Worm (Caenorhabditis elegans) whole organism, L1 larva: ENCODE measurements around the gene nas-12.

Experiments
- C04F5.9 ChIP-seq: sonication (generic microtip); optimal IDR thresholded peaks from 2 replicates; lab custom pipeline; 2016; ENCODE audit warnings: missing genetic modification characterization, missing compliant biosample characterization
- F16B12.6 ChIP-seq: fragments of 150-350 bp; optimal IDR thresholded peaks from 2 replicates; lab custom pipeline; 2014; ENCODE audit warnings: missing biosample characterization, missing genetic modification characterization
- Y116A8C.19 ChIP-seq: sonication (generic microtip); optimal IDR thresholded peaks from 2 replicates; lab custom pipeline; 2016; ENCODE audit warnings: missing compliant biosample characterization, missing genetic modification characterization, borderline replicate concordance
- aha-1 ChIP-seq: fragments of 150-350 bp; optimal IDR thresholded peaks from 2 replicates; lab custom pipeline; 2014; ENCODE audit warnings: missing biosample characterization, missing genetic modification characterization
- aly-2 ChIP-seq: fragments of 150-350 bp; optimal IDR thresholded peaks from 2 replicates; lab custom pipeline; 2014; ENCODE audit warnings: missing biosample characterization, missing genetic modification characterization
- blmp-1 ChIP-seq: fragments of 150-350 bp; optimal IDR thresholded peaks from 2 replicates; lab custom pipeline; 2014; ENCODE audit warnings: missing biosample characterization, missing genetic modification characterization
- efl-1 ChIP-seq, 4 experiments: fragments of 150-350 bp; optimal IDR thresholded peaks in 3 of 4; peaks in 1 of 4; 1 replicate in 1 of 4; 2 replicates in 3 of 4; lab custom pipeline; 2014; ENCODE audit warnings: missing biosample characterization in 2 of 4, missing genetic modification characterization in 2 of 4, missing genetic modification reagents in 2 of 4
- egl-27 ChIP-seq, 2 experiments: fragments of 150-350 bp in 1 of 2; sonication (generic microtip); optimal IDR thresholded peaks; 3 replicates each; lab custom pipeline; 2017 to 2018; ENCODE audit warnings: missing biosample characterization in 2 of 2, missing genetic modification characterization in 2 of 2, missing genetic modification reagents in 2 of 2
- fkh-10 ChIP-seq: sonication (generic microtip); optimal IDR thresholded peaks from 2 replicates; lab custom pipeline; 2017; ENCODE audit warnings: missing biosample characterization, missing genetic modification reagents, missing genetic modification characterization
- fkh-4 ChIP-seq: sonication (generic microtip); optimal IDR thresholded peaks from 2 replicates; lab custom pipeline; 2016; ENCODE audit warnings: missing compliant biosample characterization, missing genetic modification characterization, borderline replicate concordance
- irx-1 ChIP-seq: sonication (generic microtip); optimal IDR thresholded peaks from 2 replicates; lab custom pipeline; 2016; ENCODE audit warnings: missing genetic modification characterization, missing compliant biosample characterization
- lin-14 ChIP-seq: fragments of 200-800 bp; sonication (Bioruptor generic); optimal IDR thresholded peaks from 2 replicates; lab custom pipeline; 2018; ENCODE audit warnings: mild to moderate bottlenecking, missing genetic modification characterization, moderate library complexity, missing compliant biosample characterization
- lsy-2 ChIP-seq, 2 experiments: fragments of 150-350 bp; optimal IDR thresholded peaks; 2 replicates each; lab custom pipeline; 2014; ENCODE audit warnings: missing biosample characterization in 2 of 2, missing genetic modification characterization in 2 of 2
- mdl-1 ChIP-seq, 2 experiments: fragments of 150-350 bp; optimal IDR thresholded peaks; 2 replicates each; lab custom pipeline; 2014 to 2017; ENCODE audit warnings: missing biosample characterization in 2 of 2, missing genetic modification characterization in 2 of 2, inconsistent platforms in 1 of 2
- nhr-11 ChIP-seq: fragments of 150-350 bp; optimal IDR thresholded peaks from 2 replicates; lab custom pipeline; 2014; ENCODE audit warnings: missing biosample characterization, missing genetic modification characterization
- nhr-237 ChIP-seq: fragments of 150-350 bp; optimal IDR thresholded peaks from 2 replicates; lab custom pipeline; 2014; ENCODE audit warnings: missing biosample characterization, missing genetic modification characterization
- nhr-28 ChIP-seq: fragments of 150-350 bp; optimal IDR thresholded peaks from 2 replicates; lab custom pipeline; 2014; ENCODE audit warnings: missing biosample characterization, missing genetic modification characterization
- nhr-47 ChIP-seq: sonication (generic microtip); optimal IDR thresholded peaks from 2 replicates; lab custom pipeline; 2016; ENCODE audit warnings: mild to moderate bottlenecking, missing genetic modification characterization, moderate library complexity, missing compliant biosample characterization
- nhr-71 ChIP-seq: sonication (generic microtip); optimal IDR thresholded peaks from 2 replicates; lab custom pipeline; 2016; ENCODE audit warnings: mild to moderate bottlenecking, missing genetic modification characterization, moderate library complexity, missing compliant biosample characterization
- nhr-84 ChIP-seq: sonication (generic microtip); optimal IDR thresholded peaks from 2 replicates; lab custom pipeline; 2017; ENCODE audit warnings: missing biosample characterization, missing genetic modification characterization
- nhr-90 ChIP-seq: sonication (generic microtip); optimal IDR thresholded peaks from 2 replicates; lab custom pipeline; 2016; ENCODE audit warnings: mild to moderate bottlenecking, missing genetic modification characterization, missing compliant biosample characterization; ENCODE audit not compliant: poor library complexity
- skn-1 ChIP-seq: fragments of 150-350 bp; optimal IDR thresholded peaks from 2 replicates; lab custom pipeline; 2014; ENCODE audit warnings: missing biosample characterization, missing genetic modification characterization
- snpc-4 ChIP-seq: fragments of 150-350 bp; optimal IDR thresholded peaks from 2 replicates; lab custom pipeline; 2014; ENCODE audit warnings: missing biosample characterization, missing genetic modification characterization
- sox-4 ChIP-seq: sonication (generic microtip); optimal IDR thresholded peaks from 2 replicates; lab custom pipeline; 2016; ENCODE audit warnings: missing genetic modification characterization, missing compliant biosample characterization
- sptf-1 ChIP-seq: fragments of 150-350 bp; optimal IDR thresholded peaks from 2 replicates; lab custom pipeline; 2014; ENCODE audit warnings: missing biosample characterization, missing genetic modification characterization
- swsn-7 ChIP-seq: sonication (generic microtip); optimal IDR thresholded peaks from 2 replicates; lab custom pipeline; 2016; ENCODE audit warnings: missing genetic modification characterization, missing compliant biosample characterization
- tbx-2 ChIP-seq: sonication (generic microtip); optimal IDR thresholded peaks from 2 replicates; lab custom pipeline; 2016; ENCODE audit warnings: missing genetic modification characterization, missing compliant biosample characterization
- unc-62 ChIP-seq: fragments of 150-350 bp; optimal IDR thresholded peaks from 2 replicates; lab custom pipeline; 2014; ENCODE audit warnings: missing biosample characterization, missing genetic modification reagents, missing genetic modification characterization
- xbp-1 ChIP-seq: sonication (generic microtip); optimal IDR thresholded peaks from 2 replicates; lab custom pipeline; 2016; ENCODE audit warnings: missing genetic modification characterization, missing compliant biosample characterization
- zip-4 ChIP-seq: fragments of 200-800 bp; sonication (Bioruptor generic); optimal IDR thresholded peaks from 2 replicates; lab custom pipeline; 2018; ENCODE audit warnings: mild to moderate bottlenecking, missing genetic modification characterization, moderate library complexity, missing compliant biosample characterization
- ztf-4 ChIP-seq: fragments of 150-350 bp; optimal IDR thresholded peaks from 2 replicates; lab custom pipeline; 2014; ENCODE audit warnings: missing biosample characterization, missing genetic modification characterization

Gene nas-12

DNA sequence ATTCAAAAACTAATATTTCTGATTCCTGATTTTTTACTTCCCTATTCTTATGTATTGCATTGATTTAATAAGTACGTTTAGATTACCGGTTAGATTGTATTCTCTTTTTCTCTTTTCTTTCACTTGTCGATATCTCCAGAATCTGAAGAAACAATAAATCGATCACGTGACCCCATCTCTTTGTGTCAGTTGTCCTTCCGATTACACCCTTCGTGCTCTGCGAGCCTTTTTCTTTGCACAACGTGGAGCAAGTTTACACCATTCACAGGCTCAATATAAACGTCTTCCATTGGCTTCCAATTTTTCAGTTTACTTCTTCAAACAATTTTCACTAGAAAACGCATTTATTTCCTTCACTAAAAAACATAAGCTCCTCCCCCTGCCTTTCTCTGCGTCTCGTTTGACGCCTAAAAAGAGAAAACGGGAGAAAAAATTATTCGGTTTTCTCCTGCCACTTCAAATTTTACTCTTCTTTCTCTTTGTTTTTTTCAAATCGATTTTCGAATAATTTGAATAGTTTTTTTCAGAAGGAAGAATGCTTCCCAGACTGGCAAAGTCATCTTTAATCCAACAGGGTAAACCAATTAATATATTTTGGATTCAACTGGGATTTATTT, 43.6 kb upstream of the nas-12 start, which contains the start of gene gta-1 (continued):
- TF ChIP-seq efl-1 (optimal IDR thresholded peaks at IDR 0.05; lab: Kevin White, UChicago) = peak in 1 of 2 experiments; percentile 18
- TF ChIP-seq efl-1 (GFP tag; optimal IDR thresholded peaks at IDR 0.05 in 1 of 2; lab: Kevin White, UChicago) = peak; percentile 28 to 89
- no peak for TF ChIP-seq nhr-90 (tag; lab: Kevin White, UChicago)
- peak; percentile 1 to 47 for TF ChIP-seq lsy-2 (tag; optimal IDR thresholded peaks at IDR 0.05; lab: Kevin White, UChicago)
- no peak for TF ChIP-seq fkh-10 (GFP tag; lab: Kevin White, UChicago)
- peak; percentile 19 for TF ChIP-seq swsn-7 (tag; lab: Kevin White, UChicago)
- peak; percentile 7 for TF ChIP-seq xbp-1 (tag; lab: Kevin White, UChicago)
- peak; percentile 93 for TF ChIP-seq blmp-1
- no peak for TF ChIP-seq F16B12.6 (tag; lab: Kevin White, UChicago)
- peak; percentile 5 for TF ChIP-seq tbx-2
- peak; percentile 74 for TF ChIP-seq lin-14 (GFP tag; lab: Kevin White, UChicago)
- TF ChIP-seq nhr-47 (tag; lab: Kevin White, UChicago) = no peak

DNA sequence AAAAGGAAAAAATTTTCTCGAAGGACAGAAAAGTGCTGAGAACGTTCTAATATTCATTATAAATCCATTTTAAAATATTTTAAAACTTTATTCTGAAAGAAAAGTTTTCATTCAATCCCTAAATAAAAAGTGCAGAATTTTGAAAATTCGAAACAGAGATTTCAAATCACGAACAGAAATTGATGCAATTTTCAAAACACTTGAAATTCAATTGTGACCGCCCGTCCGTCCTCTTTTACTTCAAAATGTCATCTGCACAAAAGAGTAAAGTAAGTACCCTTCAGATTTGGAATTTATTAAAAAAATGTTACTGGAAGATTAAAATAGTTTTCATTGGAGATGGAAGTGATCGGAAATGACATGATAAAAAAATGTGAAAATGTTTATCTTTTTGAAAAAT, 35.3 kb upstream of the nas-12 start:
- TF ChIP-seq fkh-10 (GFP tag; lab: Kevin White, UChicago) = peak; percentile 63
- TF ChIP-seq snpc-4 (tag; lab: Kevin White, UChicago) = no peak

DNA sequence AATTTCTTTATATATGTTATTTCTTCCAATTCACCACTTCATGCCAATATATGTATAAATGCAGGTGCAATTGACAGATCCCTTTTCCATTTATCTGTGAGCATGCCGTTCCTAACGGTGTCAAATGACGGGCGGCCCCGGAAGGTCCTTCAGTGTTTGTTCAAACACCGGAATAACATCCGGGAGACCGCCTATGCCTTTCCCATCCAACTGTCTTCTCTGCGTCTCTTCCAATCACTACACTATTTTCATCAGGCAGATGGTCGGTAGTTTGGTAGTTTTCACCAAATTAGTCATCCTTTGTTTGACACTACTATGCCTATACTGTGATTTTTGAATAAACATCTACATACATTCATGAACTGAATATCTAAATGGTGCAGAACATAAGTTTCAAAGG, 33.2 kb upstream of the nas-12 start:
- TF ChIP-seq efl-1 (optimal IDR thresholded peaks at IDR 0.05; lab: Kevin White, UChicago) = no peak
- TF ChIP-seq efl-1 (GFP tag; optimal IDR thresholded peaks at IDR 0.05 in 1 of 2; lab: Kevin White, UChicago) = peak in 1 of 2 experiments; percentile 69
- TF ChIP-seq fkh-10 (GFP tag; lab: Kevin White, UChicago) = no peak

DNA sequence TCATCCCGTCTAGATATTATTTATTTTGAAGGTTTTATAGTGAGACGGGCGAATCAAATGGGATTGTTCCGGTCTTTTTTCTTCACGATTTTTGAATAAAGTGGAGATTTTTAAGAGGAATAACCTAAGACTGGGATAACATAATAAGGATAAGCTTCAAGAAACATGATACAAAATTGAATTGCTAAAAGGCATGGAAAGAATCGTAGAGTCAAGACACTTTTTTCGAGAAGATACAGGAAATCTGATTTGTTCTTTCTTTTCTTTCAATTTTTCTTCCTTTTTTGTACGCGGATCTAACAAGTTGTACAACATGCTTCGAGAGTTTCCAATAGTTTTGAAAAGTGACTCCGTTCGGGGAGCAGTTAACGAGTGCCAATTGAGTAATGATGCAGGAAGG, 32.3 kb upstream of the nas-12 start:
- TF ChIP-seq snpc-4 (tag; lab: Kevin White, UChicago) (no peak), mdl-1 (tag; optimal IDR thresholded peaks at IDR 0.05; lab: Kevin White, UChicago) (no peak), fkh-10 (GFP tag; lab: Kevin White, UChicago) (peak; percentile 79), nhr-28 (no peak), nhr-237 (tag; lab: Kevin White, UChicago) (no peak), sox-4 (no peak), lin-14 (GFP tag; lab: Kevin White, UChicago) (peak; percentile 20), tbx-2 (no peak)

DNA sequence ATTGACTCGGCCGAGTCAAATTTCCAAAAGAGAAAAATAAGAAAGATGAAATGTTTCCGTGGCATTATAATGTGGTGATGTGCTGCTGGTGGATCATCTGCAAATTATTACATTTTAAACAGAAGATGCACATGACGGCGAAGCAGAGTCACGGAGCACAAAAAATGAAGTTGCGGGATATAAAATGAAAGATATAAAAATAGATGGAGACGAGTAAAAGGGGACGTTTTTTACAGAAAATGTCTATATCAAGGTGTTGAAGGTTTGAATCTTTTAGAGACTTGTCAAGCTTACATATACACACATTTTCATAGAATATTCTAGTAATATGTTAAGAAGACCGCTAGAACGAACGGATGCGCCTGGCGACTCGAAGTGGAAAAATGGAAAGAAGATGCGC, 29.5 kb upstream of the nas-12 start, which contains the start of gene ptrg-1:
ptrg-1 (minus strand) TSS at position 101 of the 400 bp plus-strand sequence.
- TF ChIP-seq Y116A8C.19 (tag; lab: Kevin White, UChicago) = no peak
- TF ChIP-seq irx-1 (tag; lab: Kevin White, UChicago) = no peak
- no peak for TF ChIP-seq C04F5.9 (tag; lab: Kevin White, UChicago)
- TF ChIP-seq nhr-71 (tag; lab: Kevin White, UChicago) = no peak
- TF ChIP-seq ztf-4 = no peak
- no peak for TF ChIP-seq skn-1 (tag; lab: Kevin White, UChicago)
- no peak for TF ChIP-seq fkh-4
- no peak for TF ChIP-seq sptf-1
- TF ChIP-seq nhr-11 = no peak
- TF ChIP-seq aha-1 (tag; lab: Kevin White, UChicago) = no peak
- TF ChIP-seq egl-27 (tag; optimal IDR thresholded peaks at IDR 0.05; lab: Kevin White, UChicago) = no peak
- TF ChIP-seq unc-62 (GFP tag; lab: Kevin White, UChicago) = no peak
- no peak for TF ChIP-seq tbx-2
- no peak for TF ChIP-seq zip-4 (GFP tag; lab: Kevin White, UChicago)
- TF ChIP-seq lin-14 (GFP tag; lab: Kevin White, UChicago) = no peak
- no peak for TF ChIP-seq aly-2 (tag; lab: Kevin White, UChicago)
- no peak for TF ChIP-seq nhr-84 (tag; lab: Kevin White, UChicago)
